Worm (Caenorhabditis elegans): ENCODE measurements around the gene col-142.

ce11 chrV:6806340-6806739 lies 24.6 kb upstream of the col-142 start, which contains the start of gene dmsr-12:
- no peak for TF ChIP-seq unc-130 (GFP tag; optimal IDR thresholded peaks at IDR 0.05)
- no peak for TF ChIP-seq nhr-11 (tag; optimal IDR thresholded peaks at IDR 0.05)
- no peak for TF ChIP-seq lin-15B (tag; optimal IDR thresholded peaks at IDR 0.05)
- TF ChIP-seq set-16 (GFP tag; IDR thresholded peaks at IDR 0.05) = no peak
- TF ChIP-seq nhr-28 (tag; optimal IDR thresholded peaks at IDR 0.05) = no peak
- no peak for TF ChIP-seq Y105C5A.15 (GFP tag; IDR thresholded peaks at IDR 0.05)
- TF ChIP-seq unc-62 (GFP tag; optimal IDR thresholded peaks at IDR 0.05 in 1 of 2) = no peak
- no peak for TF ChIP-seq unc-62 (tag; optimal IDR thresholded peaks at IDR 0.05)
- TF ChIP-seq R02D3.7 (tag; optimal IDR thresholded peaks at IDR 0.05) = no peak
- no peak for TF ChIP-seq nhr-48 (tag; optimal IDR thresholded peaks at IDR 0.05)
- TF ChIP-seq dpl-1 (GFP tag; optimal IDR thresholded peaks at IDR 0.05) = no peak
- TF ChIP-seq aha-1 (tag) = no peak
- TF ChIP-seq mxl-2 (GFP tag; conservative IDR thresholded peaks at IDR 0.05) = no peak

Measured in whole organism, L4 larva.